Worm (Caenorhabditis elegans) whole organism, late embryonic: ENCODE results near the gene C23G10.11.

Experiments
- C08G9.2 ChIP-seq: sonication (generic microtip); optimal IDR thresholded peaks from 2 replicates; lab custom pipeline; 2016; ENCODE audit warnings: mild to moderate bottlenecking, missing genetic modification characterization, moderate library complexity, missing compliant biosample characterization
- C38D4.7 ChIP-seq: fragments of 200-800 bp; sonication (Bioruptor generic); optimal IDR thresholded peaks from 2 replicates; lab custom pipeline; 2018; ENCODE audit warnings: mild to moderate bottlenecking, missing genetic modification characterization, moderate library complexity, missing compliant biosample characterization
- F13H6.1 ChIP-seq: sonication (generic microtip); optimal IDR thresholded peaks from 2 replicates; lab custom pipeline; 2016; ENCODE audit warnings: missing genetic modification characterization, missing compliant biosample characterization
- K02D7.2 ChIP-seq: sonication (generic microtip); optimal IDR thresholded peaks from 2 replicates; lab custom pipeline; 2017; ENCODE audit warnings: mild to moderate bottlenecking, missing genetic modification characterization, missing compliant biosample characterization
- T23F11.4 ChIP-seq: fragments of 200-800 bp; sonication (Bioruptor generic); optimal IDR thresholded peaks from 2 replicates; lab custom pipeline; 2018; ENCODE audit warnings: mild to moderate bottlenecking, missing genetic modification characterization, missing compliant biosample characterization
- Y22D7AL.16 ChIP-seq: sonication (generic microtip); optimal IDR thresholded peaks from 2 replicates; lab custom pipeline; 2016; ENCODE audit warnings: missing genetic modification characterization, missing compliant biosample characterization
- ama-1 ChIP-seq: fragments of 150-350 bp; optimal IDR thresholded peaks from 2 replicates; lab custom pipeline; 2014
- ceh-19 ChIP-seq: fragments of 200-800 bp; sonication (Bioruptor generic); optimal IDR thresholded peaks from 2 replicates; lab custom pipeline; 2018; ENCODE audit warnings: mild to moderate bottlenecking, missing genetic modification characterization, missing compliant biosample characterization
- ceh-22 ChIP-seq: sonication (generic microtip); optimal IDR thresholded peaks from 2 replicates; lab custom pipeline; 2017; ENCODE audit warnings: missing biosample characterization, missing genetic modification characterization
- ceh-30 ChIP-seq: fragments of 150-350 bp; optimal IDR thresholded peaks from 2 replicates; lab custom pipeline; 2014; ENCODE audit warnings: missing biosample characterization, missing genetic modification characterization
- ceh-45 ChIP-seq: fragments of 200-800 bp; sonication (Bioruptor generic); IDR thresholded peaks from 2 replicates; pipeline ENCODE4 v1.3.6; 2022; ENCODE audit warnings: missing genetic modification reagents, missing genetic modification characterization, missing compliant biosample characterization
- ceh-6 ChIP-seq: fragments of 200-800 bp; sonication (Bioruptor generic); optimal IDR thresholded peaks from 2 replicates; lab custom pipeline; 2018; ENCODE audit warnings: mild to moderate bottlenecking, missing genetic modification characterization, missing compliant biosample characterization
- ceh-9 ChIP-seq: sonication (generic microtip); optimal IDR thresholded peaks from 2 replicates; lab custom pipeline; 2016; ENCODE audit warnings: mild to moderate bottlenecking, missing genetic modification characterization, inconsistent platforms, missing compliant biosample characterization
- dmd-4 ChIP-seq: sonication (generic microtip); optimal IDR thresholded peaks from 2 replicates; lab custom pipeline; 2016; ENCODE audit warnings: borderline replicate concordance, missing genetic modification characterization, missing compliant biosample characterization
- elt-4 ChIP-seq: sonication (generic microtip); optimal IDR thresholded peaks from 2 replicates; lab custom pipeline; 2016; ENCODE audit warnings: missing genetic modification characterization, missing compliant biosample characterization
- eyg-1 ChIP-seq: sonication (generic microtip); optimal IDR thresholded peaks from 2 replicates; lab custom pipeline; 2016; ENCODE audit warnings: missing genotype, missing genetic modification characterization, missing compliant biosample characterization
- fax-1 ChIP-seq: sonication (generic microtip); optimal IDR thresholded peaks from 2 replicates; lab custom pipeline; 2016; ENCODE audit warnings: missing genotype, missing genetic modification characterization, missing compliant biosample characterization
- fkh-10 ChIP-seq: fragments of 150-350 bp; optimal IDR thresholded peaks from 2 replicates; lab custom pipeline; 2014; ENCODE audit warnings: missing biosample characterization, missing genetic modification reagents, missing genetic modification characterization
- gmeb-2 ChIP-seq: sonication (generic microtip); optimal IDR thresholded peaks from 2 replicates; lab custom pipeline; 2016; ENCODE audit warnings: missing genetic modification characterization, inconsistent platforms, missing compliant biosample characterization
- hlh-15 ChIP-seq: sonication (generic microtip); optimal IDR thresholded peaks from 2 replicates; lab custom pipeline; 2016; ENCODE audit warnings: missing genetic modification characterization, missing compliant biosample characterization
- nfya-1 ChIP-seq: sonication (generic microtip); optimal IDR thresholded peaks from 2 replicates; lab custom pipeline; 2017; ENCODE audit warnings: missing genetic modification characterization, mild to moderate bottlenecking, missing compliant biosample characterization, antibody characterized with exemption, moderate library complexity
- nhr-11 ChIP-seq: fragments of 150-350 bp; optimal IDR thresholded peaks from 2 replicates; lab custom pipeline; 2014; ENCODE audit warnings: missing biosample characterization, missing genetic modification characterization
- npax-4 ChIP-seq: sonication (generic microtip); optimal IDR thresholded peaks from 2 replicates; lab custom pipeline; 2016; ENCODE audit warnings: missing genetic modification characterization, missing compliant biosample characterization
- odd-2 ChIP-seq: sonication (generic microtip); optimal IDR thresholded peaks from 2 replicates; lab custom pipeline; 2017; ENCODE audit warnings: antibody characterized with exemption, mild to moderate bottlenecking, missing genetic modification characterization, missing compliant biosample characterization
- pag-3 ChIP-seq: sonication (generic microtip); optimal IDR thresholded peaks from 2 replicates; lab custom pipeline; 2016; ENCODE audit warnings: missing compliant biosample characterization, missing genetic modification characterization, borderline replicate concordance
- pat-9 ChIP-seq: fragments of 200-800 bp; sonication (Bioruptor generic); optimal IDR thresholded peaks from 2 replicates; lab custom pipeline; 2018; ENCODE audit warnings: mild to moderate bottlenecking, missing genetic modification characterization, moderate library complexity, missing compliant biosample characterization
- pha-2 ChIP-seq: sonication (generic microtip); optimal IDR thresholded peaks from 2 replicates; lab custom pipeline; 2017; ENCODE audit warnings: mild to moderate bottlenecking, missing genetic modification characterization, missing compliant biosample characterization
- pha-4 ChIP-seq: fragments of 150-350 bp; optimal IDR thresholded peaks from 2 replicates; lab custom pipeline; 2018; ENCODE audit warnings: missing biosample characterization, missing genetic modification reagents, missing genetic modification characterization
- ref-2 ChIP-seq: sonication (generic microtip); optimal IDR thresholded peaks from 2 replicates; lab custom pipeline; 2016; ENCODE audit warnings: missing genetic modification characterization, missing compliant biosample characterization
- rnt-1 ChIP-seq: sonication (generic microtip); optimal IDR thresholded peaks from 2 replicates; lab custom pipeline; 2016; ENCODE audit warnings: missing genetic modification characterization, missing compliant biosample characterization
- syd-9 ChIP-seq: sonication (generic microtip); optimal IDR thresholded peaks from 2 replicates; lab custom pipeline; 2016; ENCODE audit warnings: mild to moderate bottlenecking, missing genetic modification characterization, moderate library complexity, missing compliant biosample characterization
- tbx-2 ChIP-seq: sonication (generic microtip); optimal IDR thresholded peaks from 2 replicates; lab custom pipeline; 2016; ENCODE audit warnings: missing genetic modification characterization, missing compliant biosample characterization
- unc-42 ChIP-seq: sonication (generic microtip); optimal IDR thresholded peaks from 2 replicates; lab custom pipeline; 2016; ENCODE audit warnings: missing genotype, missing genetic modification characterization, missing compliant biosample characterization
- unc-55 ChIP-seq: sonication (generic microtip); optimal IDR thresholded peaks from 2 replicates; lab custom pipeline; 2017; ENCODE audit warnings: missing biosample characterization, missing genetic modification reagents, missing genetic modification characterization
- unc-86 ChIP-seq: sonication (generic microtip); optimal IDR thresholded peaks from 2 replicates; lab custom pipeline; 2016; ENCODE audit warnings: missing genetic modification characterization, missing compliant biosample characterization
- ztf-16 ChIP-seq: sonication (generic microtip); optimal IDR thresholded peaks from 2 replicates; lab custom pipeline; 2017; ENCODE audit warnings: missing genetic modification characterization, missing compliant biosample characterization

The C23G10.11 gene

ce11 chrIII:6254737-6255136 is 39.4 kb upstream of the C23G10.11 start, which contains the start of gene srg-8:
TSS of gene srg-8 (minus strand) at chrIII:6254837.
- TF ChIP-seq ama-1 (lab: Kevin White, UChicago), result no peak
- TF ChIP-seq T23F11.4 (GFP tag; lab: Kevin White, UChicago), result no peak
- no peak for TF ChIP-seq dmd-4 (tag; lab: Kevin White, UChicago)
- no peak for TF ChIP-seq syd-9 (tag; lab: Kevin White, UChicago)
- TF ChIP-seq ztf-16, result no peak
- no peak for TF ChIP-seq pha-2 (tag; lab: Kevin White, UChicago)
- TF ChIP-seq fkh-10 (GFP tag; lab: Kevin White, UChicago), result no peak
- TF ChIP-seq ceh-19, result no peak
- TF ChIP-seq pha-4 (tag; lab: Kevin White, UChicago), result no peak

ce11 chrIII:6251511-6251910 is 36.1 kb upstream of the C23G10.11 start, which contains the start of gene amdh-1:
TSS of gene amdh-1 (plus strand) at chrIII:6251811.
- TF ChIP-seq eyg-1 (no peak), ceh-6 (GFP tag; lab: Kevin White, UChicago) (no peak), pag-3 (tag; lab: Kevin White, UChicago) (no peak), ref-2 (tag; lab: Kevin White, UChicago) (no peak), fax-1 (tag; lab: Kevin White, UChicago) (no peak), nhr-11 (tag; lab: Kevin White, UChicago) (no peak), ceh-9 (tag; lab: Kevin White, UChicago) (no peak), ceh-30 (tag; lab: Kevin White, UChicago) (no peak), ztf-16 (no peak), C38D4.7 (GFP tag; lab: Kevin White, UChicago) (no peak), F13H6.1 (tag; lab: Kevin White, UChicago) (no peak), K02D7.2 (no peak), pat-9 (tag; lab: Kevin White, UChicago) (no peak), Y22D7AL.16 (tag; lab: Kevin White, UChicago) (no peak), tbx-2 (tag; lab: Kevin White, UChicago) (no peak)

ce11 chrIII:6248064-6248687 is 32.8 kb upstream of the C23G10.11 start, which contains the start of the genes gen-1 and stt-3:
TSS of gene gen-1 (minus strand) at chrIII:6248158.
TSS of gene stt-3 (plus strand) at chrIII:6248637.
- TF ChIP-seq pha-2 (tag; lab: Kevin White, UChicago), result no peak
- no peak for TF ChIP-seq rnt-1
- TF ChIP-seq C08G9.2 (tag; lab: Kevin White, UChicago), result no peak
- no peak for TF ChIP-seq npax-4 (tag; lab: Kevin White, UChicago)
- TF ChIP-seq ceh-30 (tag; lab: Kevin White, UChicago), result no peak
- no peak for TF ChIP-seq ceh-45 (GFP tag; lab: Robert Waterston, UW)
- TF ChIP-seq gmeb-2 (tag; lab: Kevin White, UChicago), result no peak
- TF ChIP-seq K02D7.2, result no peak

ce11 chrIII:6245728-6246127 is 30.4 kb upstream of the C23G10.11 start, which contains the start of gene bcas-2:
TSS of gene bcas-2 (minus strand) at chrIII:6245828.
- TF ChIP-seq npax-4 (tag; lab: Kevin White, UChicago), result no peak
- no peak for TF ChIP-seq fax-1 (tag; lab: Kevin White, UChicago)

ce11 chrIII:6240528-6240927 is 25.2 kb upstream of the C23G10.11 start, which contains the start of gene T12A2.3:
TSS of gene T12A2.3 (plus strand) at chrIII:6240828.
- TF ChIP-seq ceh-6 (GFP tag; lab: Kevin White, UChicago) (no peak), ceh-22 (tag; lab: Kevin White, UChicago) (no peak), hlh-15 (tag; lab: Kevin White, UChicago) (no peak), elt-4 (tag; lab: Kevin White, UChicago) (no peak), odd-2 (tag; lab: Kevin White, UChicago) (no peak), unc-55 (GFP tag; lab: Kevin White, UChicago) (no peak), C08G9.2 (tag; lab: Kevin White, UChicago) (no peak), nfya-1 (tag; lab: Kevin White, UChicago) (no peak), unc-42 (tag; lab: Kevin White, UChicago) (no peak), pha-4 (tag; lab: Kevin White, UChicago) (no peak), pag-3 (tag; lab: Kevin White, UChicago) (no peak), unc-86 (tag; lab: Kevin White, UChicago) (no peak)
